Worm (Caenorhabditis elegans): ENCODE data around the gene prdm-14.

Gene prdm-14

DNA sequence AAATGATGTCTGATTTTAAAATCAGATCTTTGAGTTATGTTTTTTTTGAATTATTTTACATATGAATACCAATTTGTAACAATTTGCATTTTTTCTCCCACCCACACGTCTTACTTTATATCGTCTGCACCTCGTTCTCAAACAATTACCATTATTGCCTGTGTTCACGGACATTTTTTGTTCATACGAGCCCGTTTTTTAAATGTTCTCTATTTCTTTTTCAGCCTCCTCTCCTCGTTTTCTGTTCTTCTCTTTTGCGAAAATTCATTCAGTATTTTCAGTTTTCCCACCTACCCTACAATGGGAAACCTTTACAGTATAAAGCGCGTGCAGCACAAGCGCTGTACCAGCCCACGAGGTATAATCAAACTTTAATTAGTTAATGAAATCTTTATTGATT lies at the start of gene prdm-14:
Gene prdm-14, plus strand, starts transcription at position 301 of the 400 bp plus-strand sequence.
- no peak for TF ChIP-seq nhr-21 (tag; optimal IDR thresholded peaks at IDR 0.05)
- TF ChIP-seq unc-55 (GFP tag; optimal IDR thresholded peaks at IDR 0.05): no peak
- TF ChIP-seq R02D3.7 (tag; optimal IDR thresholded peaks at IDR 0.05): no peak
- TF ChIP-seq F13H6.1 (tag; optimal IDR thresholded peaks at IDR 0.05): no peak
- no peak for TF ChIP-seq lin-13 (GFP tag; optimal IDR thresholded peaks at IDR 0.05)

DNA sequence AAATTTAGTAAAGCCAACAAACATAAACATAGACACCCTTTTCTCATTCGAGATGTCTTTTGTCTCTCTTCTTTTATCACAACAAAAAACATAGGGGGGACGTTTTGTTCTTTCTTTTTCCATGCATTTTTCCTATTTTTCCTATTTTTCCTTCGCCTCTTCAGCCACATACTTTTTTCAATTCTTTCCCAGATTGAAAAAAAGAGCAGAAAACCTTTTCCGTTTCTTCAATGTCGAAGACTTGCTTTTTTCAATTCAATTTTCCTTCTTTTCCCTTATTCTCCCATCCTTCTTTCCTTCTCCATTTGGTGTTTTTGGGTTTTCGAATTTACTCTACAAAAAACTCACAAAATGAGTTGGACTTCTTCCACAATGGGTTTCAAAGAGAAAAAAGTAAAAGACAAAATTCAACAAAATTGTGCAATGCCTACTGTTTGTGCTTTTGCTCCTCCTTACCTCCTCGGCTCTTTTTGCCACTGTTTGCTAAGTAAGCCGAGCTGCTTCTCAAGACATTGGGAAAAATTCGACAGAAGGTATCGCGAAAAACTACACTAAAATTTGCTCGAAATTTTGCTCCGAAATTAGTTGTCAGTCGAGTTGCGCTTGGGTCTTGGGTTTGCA lies 49.4 kb upstream of the prdm-14 start:
- TF ChIP-seq ztf-4 (tag; optimal IDR thresholded peaks at IDR 0.05): no peak
- no peak for TF ChIP-seq elt-1 (tag; optimal IDR thresholded peaks at IDR 0.05)
- TF ChIP-seq sma-3 (GFP tag; optimal IDR thresholded peaks at IDR 0.05): no peak
- TF ChIP-seq nhr-129 (tag; optimal IDR thresholded peaks at IDR 0.05): peak; percentile 12
- TF ChIP-seq C34F6.9 (tag; optimal IDR thresholded peaks at IDR 0.05): no peak
- TF ChIP-seq sem-4 (tag; optimal IDR thresholded peaks at IDR 0.05): no peak
- no peak for TF ChIP-seq R02D3.7 (tag; optimal IDR thresholded peaks at IDR 0.05)
- TF ChIP-seq fos-1 (tag; optimal IDR thresholded peaks at IDR 0.05): no peak
- peak; percentile 44 for TF ChIP-seq unc-55 (GFP tag; optimal IDR thresholded peaks at IDR 0.05)
- no peak for TF ChIP-seq lin-39 (tag; optimal IDR thresholded peaks at IDR 0.05)
- TF ChIP-seq nhr-11 (tag; optimal IDR thresholded peaks at IDR 0.05): no peak
- TF ChIP-seq nhr-10 (tag; optimal IDR thresholded peaks at IDR 0.05): no peak
- TF ChIP-seq peb-1 (tag; optimal IDR thresholded peaks at IDR 0.05): no peak
- no peak for TF ChIP-seq crh-2 (tag; optimal IDR thresholded peaks at IDR 0.05)
- no peak for TF ChIP-seq dmd-4 (tag; optimal IDR thresholded peaks at IDR 0.05)
- TF ChIP-seq egl-27 (tag; optimal IDR thresholded peaks at IDR 0.05): no peak

ce11 chrX:8997450-8998075 lies 48.5 kb upstream of the prdm-14 start, which contains the start of gene C24A3.2:
Gene C24A3.2, plus strand, starts transcription at chrX:8997500.
- no peak for TF ChIP-seq nhr-23 (tag; optimal IDR thresholded peaks at IDR 0.05)
- TF ChIP-seq blmp-1 (tag; optimal IDR thresholded peaks at IDR 0.05; ENCODE audit: insufficient read depth): no peak
- TF ChIP-seq R02D3.7 (tag; optimal IDR thresholded peaks at IDR 0.05): no peak
- no peak for TF ChIP-seq lin-13 (GFP tag; optimal IDR thresholded peaks at IDR 0.05)
- TF ChIP-seq ztf-11 (tag; optimal IDR thresholded peaks at IDR 0.05): no peak
- TF ChIP-seq nhr-77 (tag; optimal IDR thresholded peaks at IDR 0.05): no peak
- TF ChIP-seq nhr-129 (tag; optimal IDR thresholded peaks at IDR 0.05): peak; percentile 11
- peak; percentile 50 for TF ChIP-seq unc-55 (GFP tag; optimal IDR thresholded peaks at IDR 0.05)
- no peak for TF ChIP-seq alr-1 (tag; optimal IDR thresholded peaks at IDR 0.05)
- TF ChIP-seq zag-1 (tag; optimal IDR thresholded peaks at IDR 0.05): peak; percentile 41
- TF ChIP-seq lin-11 (tag; optimal IDR thresholded peaks at IDR 0.05): no peak
- TF ChIP-seq unc-39 (tag; optimal IDR thresholded peaks at IDR 0.05): no peak
- no peak for TF ChIP-seq nhr-237 (tag; optimal IDR thresholded peaks at IDR 0.05)
- TF ChIP-seq elt-1 (tag; optimal IDR thresholded peaks at IDR 0.05): no peak
- TF ChIP-seq sma-9 (GFP tag; optimal IDR thresholded peaks at IDR 0.05): no peak
- TF ChIP-seq sma-9 (tag; optimal IDR thresholded peaks at IDR 0.05): no peak
- TF ChIP-seq lin-39 (tag; optimal IDR thresholded peaks at IDR 0.05): no peak
- no peak for TF ChIP-seq elt-3 (tag; optimal IDR thresholded peaks at IDR 0.05)
- TF ChIP-seq ztf-1 (GFP tag; conservative IDR thresholded peaks at IDR 0.05): no peak
- TF ChIP-seq gmeb-1 (tag; optimal IDR thresholded peaks at IDR 0.05): no peak
- TF ChIP-seq mab-5 (tag; optimal IDR thresholded peaks at IDR 0.05): no peak
- TF ChIP-seq ceh-16 (tag; optimal IDR thresholded peaks at IDR 0.05): no peak
- TF ChIP-seq crh-2 (tag; optimal IDR thresholded peaks at IDR 0.05): no peak
- TF ChIP-seq lsy-2 (tag; optimal IDR thresholded peaks at IDR 0.05): peak in 1 of 2 experiments; percentile 23
- TF ChIP-seq ztf-4 (tag; optimal IDR thresholded peaks at IDR 0.05): no peak
- no peak for TF ChIP-seq ceh-82 (tag; optimal IDR thresholded peaks at IDR 0.05)
- TF ChIP-seq mdl-1 (tag; optimal IDR thresholded peaks at IDR 0.05): no peak
- TF ChIP-seq egl-27 (tag; optimal IDR thresholded peaks at IDR 0.05): no peak

DNA sequence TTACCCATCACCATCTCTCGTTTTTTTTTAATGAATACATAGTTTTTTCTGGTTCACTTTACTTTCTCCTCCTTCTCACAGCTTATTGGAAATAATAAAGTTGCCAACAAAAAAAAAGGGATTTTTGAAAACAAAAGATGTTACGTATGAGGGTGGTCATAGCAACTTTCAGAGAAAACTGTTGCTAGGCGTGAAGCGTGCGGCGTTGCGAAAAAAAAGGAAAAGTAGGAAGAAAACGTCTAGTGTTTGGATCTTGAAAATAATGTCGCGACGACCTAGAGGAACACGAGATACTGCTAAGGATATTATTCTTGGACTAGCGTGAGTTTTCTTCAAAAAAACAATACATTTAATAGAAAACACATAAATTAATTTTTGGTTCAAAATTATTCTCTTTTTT lies 47.2 kb upstream of the prdm-14 start, which contains the start of gene C24A3.1:
Gene C24A3.1, plus strand, starts transcription at position 263 of the 400 bp plus-strand sequence.
- TF ChIP-seq lsy-2 (tag; optimal IDR thresholded peaks at IDR 0.05) (no peak), mdl-1 (tag; optimal IDR thresholded peaks at IDR 0.05) (no peak), peb-1 (tag; optimal IDR thresholded peaks at IDR 0.05) (no peak), nhr-6 (tag; optimal IDR thresholded peaks at IDR 0.05) (no peak), nhr-11 (tag; optimal IDR thresholded peaks at IDR 0.05) (no peak), skn-1 (tag; optimal IDR thresholded peaks at IDR 0.05) (no peak), lin-39 (tag; optimal IDR thresholded peaks at IDR 0.05) (no peak), ztf-4 (tag; optimal IDR thresholded peaks at IDR 0.05) (no peak), crh-2 (tag; optimal IDR thresholded peaks at IDR 0.05) (no peak), nhr-10 (tag; optimal IDR thresholded peaks at IDR 0.05) (no peak), blmp-1 (tag; optimal IDR thresholded peaks at IDR 0.05; ENCODE audit: insufficient read depth) (no peak), nhr-237 (tag; optimal IDR thresholded peaks at IDR 0.05) (no peak)

All from whole organism, L2 larva.